Fruit fly (Drosophila melanogaster) whole organism, pupa: ENCODE measurements around the gene cher.

Experiments
- CG10348 ChIP-seq: fragments of 200-800 bp; sonication (Bioruptor generic); IDR thresholded peaks from 2 replicates; pipeline ENCODE4 v1.3.6; 2022; ENCODE audit warnings: missing biosample characterization, missing genetic modification characterization
- CG12605 ChIP-seq: fragments of 200-800 bp; sonication (Bioruptor generic); IDR thresholded peaks from 2 replicates; pipeline ENCODE4 v1.3.6; 2022; ENCODE audit warnings: missing biosample characterization, missing genetic modification characterization
- CG13204 ChIP-seq: fragments of 200-800 bp; sonication (Bioruptor generic); optimal IDR thresholded peaks from 2 replicates; lab custom pipeline; 2018; ENCODE audit warnings: missing biosample characterization, mild to moderate bottlenecking, missing genetic modification characterization, moderate library complexity
- CG14655 ChIP-seq: fragments of 200-800 bp; sonication (Bioruptor generic); optimal IDR thresholded peaks from 3 replicates; lab custom pipeline; 2017; ENCODE audit warnings: mild to moderate bottlenecking, missing biosample characterization, missing genetic modification reagents, missing genetic modification characterization
- CG15710 ChIP-seq: fragments of 200-800 bp; sonication (Bioruptor generic); optimal IDR thresholded peaks from 2 replicates; lab custom pipeline; 2018; ENCODE audit warnings: missing biosample characterization, mild to moderate bottlenecking, missing genetic modification characterization, moderate library complexity
- CG17806 ChIP-seq: fragments of 200-800 bp; sonication (Bioruptor generic); optimal IDR thresholded peaks from 2 replicates; lab custom pipeline; 2018; ENCODE audit warnings: missing biosample characterization, mild to moderate bottlenecking, missing genetic modification characterization, moderate library complexity
- CG32121 ChIP-seq: fragments of 200-800 bp; sonication (Bioruptor generic); IDR thresholded peaks from 2 replicates; pipeline ENCODE4 v1.3.6; 2022; ENCODE audit warnings: missing biosample characterization, missing genetic modification characterization
- CG34367 ChIP-seq: fragments of 200-800 bp; sonication (Bioruptor generic); optimal IDR thresholded peaks from 2 replicates; lab custom pipeline; 2018; ENCODE audit warnings: missing biosample characterization, mild to moderate bottlenecking, missing genetic modification characterization
- CG4496 ChIP-seq: fragments of 200-800 bp; sonication (Bioruptor generic); IDR thresholded peaks from 3 replicates; pipeline ENCODE4 v1.3.6; 2022; ENCODE audit warnings: missing biosample characterization, missing genetic modification characterization
- CG8159 ChIP-seq: fragments of 200-800 bp; sonication (Bioruptor generic); optimal IDR thresholded peaks from 3 replicates; lab custom pipeline; 2018; ENCODE audit warnings: missing biosample characterization, mild to moderate bottlenecking, missing genetic modification characterization, moderate library complexity
- CG8301 ChIP-seq: fragments of 200-800 bp; sonication (Bioruptor generic); optimal IDR thresholded peaks from 2 replicates; lab custom pipeline; 2018; ENCODE audit warnings: missing biosample characterization, mild to moderate bottlenecking, missing genetic modification characterization
- CG9948 ChIP-seq: fragments of 200-800 bp; sonication (Bioruptor generic); optimal IDR thresholded peaks from 2 replicates; lab custom pipeline; 2018; ENCODE audit warnings: missing biosample characterization, mild to moderate bottlenecking, missing genetic modification characterization, moderate library complexity
- D1 ChIP-seq: fragments of 200-800 bp; sonication (Bioruptor generic); optimal IDR thresholded peaks from 2 replicates; lab custom pipeline; 2018; ENCODE audit warnings: missing biosample characterization, mild to moderate bottlenecking, missing genetic modification characterization, moderate library complexity
- EcR ChIP-seq: fragments of 200-800 bp; sonication (Bioruptor generic); optimal IDR thresholded peaks from 3 replicates; lab custom pipeline; 2019; ENCODE audit warnings: missing biosample characterization, missing genetic modification characterization, mild to moderate bottlenecking, moderate library complexity, missing genetic modification reagents
- Ets98B ChIP-seq: fragments of 200-800 bp; sonication (Bioruptor generic); IDR thresholded peaks from 2 replicates; pipeline ENCODE4 v1.3.6; 2022; ENCODE audit warnings: missing biosample characterization, missing genetic modification characterization
- Pif1A ChIP-seq: fragments of 200-800 bp; sonication (Bioruptor generic); optimal IDR thresholded peaks from 3 replicates; lab custom pipeline; 2016; ENCODE audit warnings: missing biosample characterization, missing genetic modification characterization
- Pif1B ChIP-seq: fragments of 200-800 bp; sonication (Bioruptor generic); optimal IDR thresholded peaks from 3 replicates; lab custom pipeline; 2016; ENCODE audit warnings: missing biosample characterization, missing genetic modification characterization
- Snoo ChIP-seq: fragments of 200-800 bp; sonication (Bioruptor generic); optimal IDR thresholded peaks from 3 replicates; lab custom pipeline; 2017; ENCODE audit warnings: missing biosample characterization, mild to moderate bottlenecking, missing genetic modification characterization, inconsistent platforms
- fd96Ca ChIP-seq: fragments of 200-800 bp; sonication (Bioruptor generic); IDR thresholded peaks from 3 replicates; pipeline ENCODE4 v1.3.6; 2022; ENCODE audit warnings: missing biosample characterization, missing genetic modification characterization
- gl ChIP-seq: fragments of 200-800 bp; sonication (Bioruptor generic); optimal IDR thresholded peaks from 2 replicates; lab custom pipeline; 2018; ENCODE audit warnings: missing biosample characterization, mild to moderate bottlenecking, missing genetic modification characterization
- rn ChIP-seq: fragments of 200-800 bp; sonication (Bioruptor generic); IDR thresholded peaks from 2 replicates; pipeline ENCODE4 v1.3.6; 2022; ENCODE audit warnings: missing biosample characterization, missing genetic modification characterization

The cher gene

DNA sequence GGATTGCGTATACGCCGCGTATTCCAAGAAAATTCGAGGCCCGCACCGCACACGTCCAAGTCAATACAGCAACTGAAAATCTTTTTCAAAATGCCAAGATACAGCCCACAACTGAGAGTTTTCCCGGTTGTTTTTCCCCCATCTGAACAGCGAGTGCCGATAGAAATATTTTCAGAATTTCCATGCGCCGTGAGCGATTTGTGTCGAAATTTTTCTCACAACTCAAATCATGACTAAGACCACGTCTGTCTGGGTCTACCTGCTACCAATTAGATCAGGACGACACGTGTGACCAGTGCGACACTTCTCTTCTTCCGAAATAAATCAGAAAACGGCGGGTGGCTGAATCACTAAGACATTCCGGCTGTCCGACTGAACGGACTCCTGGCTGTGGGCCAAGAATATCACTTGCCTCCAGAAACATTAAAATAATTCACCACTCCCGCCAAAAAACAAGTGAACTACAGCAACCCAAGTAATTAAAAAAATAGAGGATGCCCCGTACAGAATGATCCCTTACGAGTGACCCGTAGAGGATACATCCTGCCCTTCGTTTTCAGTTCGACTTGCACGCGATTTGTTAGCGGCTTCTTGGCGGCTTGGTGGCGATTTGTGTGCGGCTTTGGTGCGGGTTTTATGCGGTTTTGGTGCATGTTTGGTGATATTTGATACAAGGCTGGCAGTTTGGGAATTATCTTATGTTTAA, at the start of gene cher:
cher (minus strand) TSS at position 51 of the 706 bp plus-strand sequence.
- no peak for TF ChIP-seq CG17806 (tag; lab: Kevin White, UChicago)
- no peak for TF ChIP-seq CG10348 (GFP tag; lab: Robert Waterston, UW)
- TF ChIP-seq EcR (GFP tag; lab: Kevin White, UChicago) = no peak
- TF ChIP-seq Pif1B (GFP tag; lab: Kevin White, UChicago) = no peak
- no peak for TF ChIP-seq CG14655 (GFP tag; lab: Kevin White, UChicago)
- no peak for TF ChIP-seq CG12605
- TF ChIP-seq CG34367 (tag; lab: Kevin White, UChicago) = no peak
- TF ChIP-seq Ets98B (GFP tag; lab: Robert Waterston, UW) = no peak
- no peak for TF ChIP-seq CG8301 (tag; lab: Kevin White, UChicago)

DNA sequence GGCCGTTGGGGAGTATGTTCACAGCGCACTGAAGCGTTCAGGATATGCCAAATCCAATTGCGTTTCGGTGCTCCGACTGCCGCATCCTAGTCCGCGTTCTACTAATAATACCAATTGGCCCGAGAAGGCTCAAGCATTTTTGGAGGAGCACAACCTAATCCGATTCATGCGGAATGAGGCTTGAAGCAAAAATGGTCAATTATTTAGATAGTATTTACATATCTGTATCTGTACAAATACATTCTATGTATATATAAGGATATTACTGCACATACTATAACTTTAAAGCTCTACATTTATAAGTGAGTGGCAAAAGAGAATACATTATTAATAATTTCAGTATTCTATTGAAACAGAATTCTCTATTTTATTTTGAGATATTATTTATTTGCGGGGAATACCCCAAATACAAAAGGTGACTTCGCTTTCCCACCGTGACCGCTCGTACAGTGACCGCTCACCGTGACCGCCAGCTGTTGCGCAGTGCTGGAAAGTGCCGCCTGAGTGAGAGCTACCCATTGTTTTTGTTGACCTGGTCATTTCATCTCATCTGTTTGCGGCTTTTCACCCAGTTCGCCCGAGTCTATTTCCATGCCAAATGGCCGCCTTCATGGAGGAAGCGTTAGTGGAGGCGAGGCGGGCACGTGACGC, 26.3 kb upstream of the cher start, which contains the start of gene CG5292:
CG5292 (plus strand) TSS at position 486 of the 651 bp plus-strand sequence.
- no peak for TF ChIP-seq rn (GFP tag; lab: Robert Waterston, UW)
- no peak for TF ChIP-seq CG17806 (tag; lab: Kevin White, UChicago)
- no peak for TF ChIP-seq CG9948
- peak; percentile 69 for TF ChIP-seq Ets98B (GFP tag; lab: Robert Waterston, UW)
- no peak for TF ChIP-seq CG13204 (GFP tag; lab: Kevin White, UChicago)
- no peak for TF ChIP-seq CG34367 (tag; lab: Kevin White, UChicago)
- peak; percentile 29 for TF ChIP-seq CG15710
- peak; percentile 78 for TF ChIP-seq CG4496 (GFP tag; lab: Robert Waterston, UW)
- TF ChIP-seq CG8159 (tag; lab: Kevin White, UChicago) = peak; percentile 30
- no peak for TF ChIP-seq D1 (tag; lab: Kevin White, UChicago)
- TF ChIP-seq Snoo (tag; lab: Kevin White, UChicago) = no peak
- TF ChIP-seq CG32121 (GFP tag; lab: Robert Waterston, UW) = peak; percentile 42; the same call in 1 of the 2 replicates
- TF ChIP-seq CG14655 (GFP tag; lab: Kevin White, UChicago) = no peak
- no peak for TF ChIP-seq CG10348 (GFP tag; lab: Robert Waterston, UW)
- peak; percentile 41 for TF ChIP-seq Pif1B (GFP tag; lab: Kevin White, UChicago)
- TF ChIP-seq CG8301 (tag; lab: Kevin White, UChicago) = no peak
- TF ChIP-seq EcR (GFP tag; lab: Kevin White, UChicago) = no peak
- TF ChIP-seq CG12605 = peak; percentile 63
- no peak for TF ChIP-seq gl (tag; lab: Kevin White, UChicago)
- TF ChIP-seq fd96Ca (GFP tag; lab: Robert Waterston, UW) = no peak
- no peak for TF ChIP-seq Pif1A (GFP tag; lab: Kevin White, UChicago)

DNA sequence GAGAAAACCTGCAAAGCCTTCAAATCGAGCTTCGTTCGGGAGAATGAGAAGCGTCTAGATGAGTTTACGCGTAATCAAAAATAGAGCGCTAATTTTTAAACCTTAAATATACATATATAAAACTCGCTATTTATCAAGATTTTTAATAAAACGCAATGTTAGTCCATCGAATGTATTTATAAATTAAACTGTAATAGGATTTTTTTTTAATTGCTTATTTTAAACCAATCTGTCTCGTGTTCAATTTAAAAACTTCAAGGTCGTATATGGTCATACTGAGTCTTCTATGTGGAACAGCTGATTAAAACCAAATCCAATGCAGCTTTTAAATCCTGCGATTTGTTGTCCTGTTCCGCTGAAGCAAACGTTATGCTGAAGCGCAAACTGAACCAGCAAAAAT, 25.1 kb upstream of the cher start, which contains the start of gene Smug:
Smug (plus strand) TSS at position 301 of the 400 bp plus-strand sequence.
- no peak for TF ChIP-seq gl (tag; lab: Kevin White, UChicago)
- TF ChIP-seq CG8301 (tag; lab: Kevin White, UChicago) = no peak

DNA sequence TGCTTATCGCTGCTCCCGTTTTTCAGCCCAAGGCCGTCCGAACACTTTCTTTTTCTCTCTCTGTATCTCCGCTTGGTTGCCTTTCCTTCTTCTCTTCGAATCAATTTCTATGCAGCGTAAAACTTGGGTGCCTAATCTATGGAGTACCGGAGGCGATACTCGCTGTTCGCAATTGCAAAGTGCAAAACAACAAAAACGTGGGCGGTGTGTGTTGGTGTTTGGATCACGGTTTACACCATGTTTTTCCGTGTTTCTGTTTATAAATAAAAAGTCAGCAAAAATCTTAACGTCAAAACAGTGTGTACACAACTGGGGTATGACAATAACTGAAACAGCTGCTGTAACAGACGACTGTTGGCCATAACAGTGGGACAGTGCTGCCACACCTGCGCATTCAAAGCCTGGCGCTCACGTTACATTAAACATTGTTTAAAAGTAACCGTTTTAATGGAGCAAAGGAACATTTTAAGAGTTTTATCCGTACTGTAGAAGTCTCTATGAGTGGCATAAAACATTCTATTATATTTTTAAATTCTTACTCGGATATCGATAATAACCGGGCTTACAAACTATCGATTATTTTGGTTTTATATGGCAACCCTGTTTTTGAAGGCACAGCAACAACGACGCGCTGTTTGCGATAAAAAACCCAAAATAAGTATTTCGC, 24.0 kb upstream of the cher start, which contains the start of the genes m-cup and Det:
m-cup (minus strand) TSS at position 333 of the 667 bp plus-strand sequence.
Det (plus strand) TSS at position 588 of the 667 bp plus-strand sequence.
- TF ChIP-seq Snoo (tag; lab: Kevin White, UChicago) (no peak), CG15710 (no peak), Ets98B (GFP tag; lab: Robert Waterston, UW) (no peak), CG4496 (GFP tag; lab: Robert Waterston, UW) (0 out of 3 replicates have a peak, but pooled peaks have one; percentile 41)

DNA sequence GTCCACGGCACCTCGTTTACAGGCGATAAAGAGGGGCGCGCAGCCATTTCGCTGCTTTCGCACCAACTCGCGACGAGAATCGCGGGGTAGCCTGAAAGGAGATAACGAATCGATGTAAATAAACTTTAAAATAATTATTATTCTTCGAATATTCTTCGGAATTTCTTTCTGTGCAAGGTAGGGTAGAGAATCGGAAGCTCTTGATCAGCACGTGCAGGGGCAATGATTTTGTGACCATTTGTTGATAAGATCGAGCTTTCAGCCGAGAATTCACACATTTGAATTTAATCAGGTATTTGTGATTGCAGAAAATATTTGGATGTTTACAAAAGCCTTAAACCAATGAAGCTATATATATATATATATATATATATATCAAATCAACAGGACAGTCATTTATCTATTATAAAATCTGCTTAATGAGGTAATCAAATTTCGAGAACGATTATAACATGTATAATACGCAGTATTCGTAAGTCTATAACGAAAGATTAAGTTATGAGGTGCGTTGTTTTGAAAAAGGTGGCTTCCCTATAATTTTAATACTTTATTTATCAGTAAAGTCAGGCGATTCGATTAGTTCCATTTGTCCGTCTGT, 22.6 kb upstream of the cher start:
- TF ChIP-seq fd96Ca (GFP tag; lab: Robert Waterston, UW) (no peak), CG4496 (GFP tag; lab: Robert Waterston, UW) (no peak), CG32121 (GFP tag; lab: Robert Waterston, UW) (no peak), CG12605 (no peak), CG10348 (GFP tag; lab: Robert Waterston, UW) (no peak)

DNA sequence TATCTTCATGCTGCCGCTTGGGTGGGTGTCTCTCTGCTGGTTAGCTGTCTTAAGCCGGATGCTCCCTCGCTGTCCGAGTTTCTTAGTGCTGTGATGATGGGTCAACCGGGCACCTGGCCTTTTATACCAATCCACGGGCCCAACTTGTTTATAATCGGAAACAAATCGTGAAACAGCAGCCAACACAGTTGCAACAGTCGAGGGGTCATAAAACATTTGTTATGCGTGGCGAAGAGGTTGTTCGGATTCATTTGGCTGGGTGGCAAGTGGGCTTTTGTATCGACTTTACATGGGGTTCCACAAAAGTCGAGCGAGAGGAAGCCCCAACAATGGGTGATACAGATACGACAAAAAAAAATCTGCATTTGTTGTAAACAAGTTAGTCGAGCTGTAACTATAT, 17.1 kb upstream of the cher start, which contains the start of gene TwdlW:
TwdlW (minus strand) TSS at position 101 of the 400 bp plus-strand sequence.
- no peak for TF ChIP-seq CG34367 (tag; lab: Kevin White, UChicago)
